Fruit fly (Drosophila melanogaster): Measurements from ENCODE around the gene Sod1.

Gene Sod1

DNA sequence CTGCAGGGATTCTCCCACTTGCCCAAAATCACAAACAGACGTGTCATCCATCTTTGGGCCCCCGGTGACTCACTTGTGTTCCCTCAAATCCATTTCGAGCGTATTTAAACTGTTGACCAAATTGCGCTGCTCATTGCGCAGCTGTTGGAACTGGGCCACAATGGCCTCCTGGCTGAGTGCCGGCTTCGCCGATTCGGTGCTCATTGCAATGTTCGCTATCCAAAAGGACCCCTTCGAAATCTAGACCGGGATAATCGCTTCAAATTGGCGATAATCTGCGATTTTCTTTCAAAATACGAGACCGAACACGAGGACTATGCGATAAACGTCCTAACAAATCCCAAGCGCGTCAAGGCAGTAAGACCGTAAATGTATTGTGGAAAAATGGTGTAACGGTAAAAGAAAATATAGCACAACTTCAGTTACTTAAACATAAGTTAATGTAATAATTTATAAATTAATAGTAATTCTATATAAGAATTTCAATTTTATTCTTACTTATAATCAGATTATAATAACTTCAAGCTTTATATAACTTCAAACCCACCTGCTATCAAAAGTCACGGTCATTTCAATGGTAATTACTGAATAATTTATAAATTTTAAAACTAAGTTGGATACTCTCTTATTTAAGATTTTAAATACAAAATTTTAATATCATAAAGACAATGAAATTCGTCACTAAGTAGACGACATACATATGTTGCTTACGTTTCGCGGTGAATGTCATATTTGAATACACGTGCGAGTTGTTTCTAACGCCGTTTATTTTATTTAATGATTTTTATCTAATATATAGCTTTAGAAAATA lies 39.3 kb downstream of the Sod1 start, which contains the start of the genes Pfdn2 and Noc1 (continued):
- TF ChIP-seq CG9437 (GFP tag; optimal IDR thresholded peaks at IDR 0.05) (peak; percentile 31), CG3847 (GFP tag; IDR thresholded peaks at IDR 0.05) (0 out of 2 replicates have a peak, but pooled peaks have one; percentile 26), scrt (GFP tag; optimal IDR thresholded peaks at IDR 0.05) (no peak), ato (GFP tag; IDR thresholded peaks at IDR 0.05; ENCODE audit: partially characterized antibody) (no peak), exex (tag; optimal IDR thresholded peaks at IDR 0.05) (no peak), dpn (GFP tag; optimal IDR thresholded peaks at IDR 0.05) (peak in 1 of 2 experiments; percentile 67), gsb (GFP tag; IDR thresholded peaks at IDR 0.05) (no peak), CG10431 (GFP tag; optimal IDR thresholded peaks at IDR 0.05) (no peak), jumu (GFP tag; optimal IDR thresholded peaks at IDR 0.05) (no peak), CG16779 (GFP tag; IDR thresholded peaks at IDR 0.05) (no peak), bcd (GFP tag; optimal IDR thresholded peaks at IDR 0.05) (no peak), CG30431 (GFP tag; optimal IDR thresholded peaks at IDR 0.05) (no peak), abd-A (tag; optimal IDR thresholded peaks at IDR 0.05) (no peak), CG11398 (GFP tag; optimal IDR thresholded peaks at IDR 0.05) (no peak), Xbp1 (GFP tag; optimal IDR thresholded peaks at IDR 0.05) (peak; percentile 68), HmgZ (tag; optimal IDR thresholded peaks at IDR 0.05) (peak; percentile 36), z (GFP tag; IDR thresholded peaks at IDR 0.05) (no peak), Tbp (GFP tag; optimal IDR thresholded peaks at IDR 0.05) (no peak), CG18764 (GFP tag; optimal IDR thresholded peaks at IDR 0.05) (no peak), shn (GFP tag; optimal IDR thresholded peaks at IDR 0.05) (no peak), fu2 (GFP tag; optimal IDR thresholded peaks at IDR 0.05) (no peak), Mad (GFP tag; optimal IDR thresholded peaks at IDR 0.05) (no peak), Rx (GFP tag; IDR thresholded peaks at IDR 0.05) (no peak), unc-4 (GFP tag; IDR thresholded peaks at IDR 0.05; ENCODE audit: partially characterized antibody) (no peak), amos (GFP tag; IDR thresholded peaks at IDR 0.05; ENCODE audit: partially characterized antibody) (no peak), CG1792 (GFP tag; optimal IDR thresholded peaks at IDR 0.05) (no peak), CG17361 (GFP tag; IDR thresholded peaks at IDR 0.05) (no peak; the same call in 1 of the 3 replicates), HLH3B (GFP tag; IDR thresholded peaks at IDR 0.05) (no peak), al (GFP tag; IDR thresholded peaks at IDR 0.05) (peak; percentile 60; the same call in 1 of the 2 replicates), Lpt (GFP tag; optimal IDR thresholded peaks at IDR 0.05) (no peak), CG9817 (tag; optimal IDR thresholded peaks at IDR 0.05) (peak; percentile 56), vvl (GFP tag; IDR thresholded peaks at IDR 0.05) (peak; percentile 26; the same call in 1 of the 2 replicates), CG4707 (GFP tag; optimal IDR thresholded peaks at IDR 0.05) (no peak), sug (tag; optimal IDR thresholded peaks at IDR 0.05) (peak; percentile 58), CG15514 (GFP tag; optimal IDR thresholded peaks at IDR 0.05) (no peak), Hand (GFP tag; optimal IDR thresholded peaks at IDR 0.05) (no peak), CG34422 (GFP tag; IDR thresholded peaks at IDR 0.05) (peak; percentile 35; the same call in 1 of the 3 replicates), dysf (GFP tag; IDR thresholded peaks at IDR 0.05) (peak; percentile 60; the same call in 2 of the 3 replicates), lbe (GFP tag; optimal IDR thresholded peaks at IDR 0.05) (no peak), gt (GFP tag; IDR thresholded peaks at IDR 0.05) (no peak), unpg (GFP tag; optimal IDR thresholded peaks at IDR 0.05) (no peak), ATbp (GFP tag; optimal IDR thresholded peaks at IDR 0.05) (no peak), Hey (tag; optimal IDR thresholded peaks at IDR 0.05) (no peak), CG30403 (GFP tag; optimal IDR thresholded peaks at IDR 0.05) (peak; percentile 73), CG4424 (GFP tag; optimal IDR thresholded peaks at IDR 0.05) (peak; percentile 40), danr (GFP tag; IDR thresholded peaks at IDR 0.05) (0 out of 2 replicates have a peak, but pooled peaks have one; percentile 9), NFAT (GFP tag; IDR thresholded peaks at IDR 0.05) (no peak), kah (GFP tag; optimal IDR thresholded peaks at IDR 0.05) (no peak), CG17612 (GFP tag; IDR thresholded peaks at IDR 0.05) (no peak), wdn (GFP tag; IDR thresholded peaks at IDR 0.05) (peak; percentile 39; the same call in 1 of the 2 replicates)

Data from whole organism, embryonic.